Worm (Caenorhabditis elegans) whole organism, young adult: ENCODE data around the gene Y50E8A.12.

Source experiments
- C06A6.2 ChIP-seq: fragments of 200-800 bp; sonication (Bioruptor generic); conservative IDR thresholded peaks from 2 replicates; pipeline ENCODE4 v1.3.6; 2022; ENCODE audit warnings: missing genetic modification characterization, missing compliant biosample characterization
- D2030.7 ChIP-seq: fragments of 200-800 bp; sonication (Bioruptor generic); IDR thresholded peaks from 2 replicates; pipeline ENCODE4 v1.3.6; 2022; ENCODE audit warnings: missing genetic modification reagents, missing genetic modification characterization, missing compliant biosample characterization
- ama-1 ChIP-seq, 3 experiments: fragments of 150-350 bp in 1 of 3; sonication (generic microtip) in 2 of 3; optimal IDR thresholded peaks; 2 replicates each; lab custom pipeline; 2014 to 2018; ENCODE audit warnings: missing biosample characterization in 2 of 3, missing genetic modification characterization in 2 of 3, missing genetic modification reagents in 2 of 3
- ceh-40 ChIP-seq: fragments of 200-800 bp; sonication (Bioruptor generic); IDR thresholded peaks from 2 replicates; pipeline ENCODE4 v1.3.6; 2022; ENCODE audit warnings: missing genetic modification characterization, missing compliant biosample characterization
- lir-1 ChIP-seq: fragments of 200-800 bp; sonication (Bioruptor generic); conservative IDR thresholded peaks from 2 replicates; pipeline ENCODE4 v1.3.6; 2022; ENCODE audit warnings: missing genetic modification reagents, missing genetic modification characterization, missing compliant biosample characterization
- mxl-1 ChIP-seq: sonication (generic microtip); optimal IDR thresholded peaks from 2 replicates; lab custom pipeline; 2016; ENCODE audit warnings: missing genetic modification characterization, missing compliant biosample characterization

- TF ChIP-seq ama-1 (optimal IDR thresholded peaks at IDR 0.05; lab: Kevin White, UChicago), result no peak
- no peak for TF ChIP-seq ama-1 (GFP tag; optimal IDR thresholded peaks at IDR 0.05; lab: Kevin White, UChicago)
- no peak for TF ChIP-seq lir-1 (GFP tag; lab: Robert Waterston, UW)
- no peak for TF ChIP-seq ceh-40
- no peak for TF ChIP-seq mxl-1 (tag; lab: Kevin White, UChicago)
- TF ChIP-seq D2030.7 (GFP tag; lab: Robert Waterston, UW), result no peak
- TF ChIP-seq C06A6.2 (GFP tag; lab: Robert Waterston, UW), result no peak
Observed at ce11 chrV:14831460-14832120, 47.6 kb upstream of the Y50E8A.12 start.
